Worm (Caenorhabditis elegans) whole organism, L1 larva: ENCODE measurements around the gene H20J04.4.

ENCODE experiments used
- F16B12.6 ChIP-seq: fragments of 150-350 bp; optimal IDR thresholded peaks from 2 replicates; lab custom pipeline; 2014; ENCODE audit warnings: missing biosample characterization, missing genetic modification characterization
- Y116A8C.19 ChIP-seq: sonication (generic microtip); optimal IDR thresholded peaks from 2 replicates; lab custom pipeline; 2016; ENCODE audit warnings: missing compliant biosample characterization, missing genetic modification characterization, borderline replicate concordance
- alr-1 ChIP-seq: fragments of 200-800 bp; sonication (Bioruptor generic); optimal IDR thresholded peaks from 2 replicates; lab custom pipeline; 2018; ENCODE audit warnings: borderline replicate concordance, mild to moderate bottlenecking, missing genetic modification characterization, missing compliant biosample characterization
- ama-1 ChIP-seq: fragments of 150-350 bp; optimal IDR thresholded peaks from 2 replicates; lab custom pipeline; 2014
- blmp-1 ChIP-seq: fragments of 150-350 bp; optimal IDR thresholded peaks from 2 replicates; lab custom pipeline; 2014; ENCODE audit warnings: missing biosample characterization, missing genetic modification characterization
- ceh-63 ChIP-seq: fragments of 200-800 bp; sonication (Bioruptor generic); optimal IDR thresholded peaks from 2 replicates; lab custom pipeline; 2018; ENCODE audit warnings: mild to moderate bottlenecking, missing genetic modification characterization, missing compliant biosample characterization
- ces-1 ChIP-seq: fragments of 150-350 bp; optimal IDR thresholded peaks from 2 replicates; lab custom pipeline; 2014; ENCODE audit warnings: missing biosample characterization, missing genetic modification reagents, missing genetic modification characterization
- dsc-1 ChIP-seq: sonication (generic microtip); optimal IDR thresholded peaks from 2 replicates; lab custom pipeline; 2016; ENCODE audit warnings: mild to moderate bottlenecking, missing genetic modification characterization, missing compliant biosample characterization
- efl-1 ChIP-seq, 4 experiments: fragments of 150-350 bp; optimal IDR thresholded peaks in 3 of 4; peaks in 1 of 4; 1 replicate in 1 of 4; 2 replicates in 3 of 4; lab custom pipeline; 2014; ENCODE audit warnings: missing biosample characterization in 2 of 4, missing genetic modification characterization in 2 of 4, missing genetic modification reagents in 2 of 4
- egl-27 ChIP-seq, 2 experiments: fragments of 150-350 bp in 1 of 2; sonication (generic microtip); optimal IDR thresholded peaks; 3 replicates each; lab custom pipeline; 2017 to 2018; ENCODE audit warnings: missing biosample characterization in 2 of 2, missing genetic modification characterization in 2 of 2, missing genetic modification reagents in 2 of 2
- elt-2 ChIP-seq: sonication (generic microtip); optimal IDR thresholded peaks from 2 replicates; lab custom pipeline; 2016; ENCODE audit warnings: missing genetic modification characterization, mild to moderate bottlenecking, inconsistent platforms, missing compliant biosample characterization, missing genetic modification reagents
- elt-3 ChIP-seq, 6 experiments: fragments of 150-350 bp in 1 of 6; sonication (generic microtip); optimal IDR thresholded peaks; 2 replicates each; lab custom pipeline; 2017 to 2018; ENCODE audit warnings: missing biosample characterization in 6 of 6, missing genetic modification characterization in 6 of 6, inconsistent platforms in 1 of 6
- fkh-10 ChIP-seq: sonication (generic microtip); optimal IDR thresholded peaks from 2 replicates; lab custom pipeline; 2017; ENCODE audit warnings: missing biosample characterization, missing genetic modification reagents, missing genetic modification characterization
- grh-1 ChIP-seq: fragments of 200-800 bp; sonication (Bioruptor generic); IDR thresholded peaks from 2 replicates; pipeline ENCODE4 v1.3.6; 2022; ENCODE audit warnings: missing genetic modification reagents, missing genetic modification characterization, missing compliant biosample characterization
- isw-1 ChIP-seq: fragments of 200-800 bp; sonication (Bioruptor generic); IDR thresholded peaks from 2 replicates; pipeline ENCODE4 v1.3.6; 2022; ENCODE audit warnings: missing genetic modification characterization, missing compliant biosample characterization
- lin-14 ChIP-seq: fragments of 200-800 bp; sonication (Bioruptor generic); optimal IDR thresholded peaks from 2 replicates; lab custom pipeline; 2018; ENCODE audit warnings: mild to moderate bottlenecking, missing genetic modification characterization, moderate library complexity, missing compliant biosample characterization
- lin-35 ChIP-seq, 2 experiments: fragments of 150-350 bp; optimal IDR thresholded peaks; 2 replicates each; lab custom pipeline; 2014; ENCODE audit warnings: missing biosample characterization in 2 of 2, missing genetic modification characterization in 2 of 2, missing genetic modification reagents in 2 of 2
- lir-3 ChIP-seq: sonication (generic microtip); optimal IDR thresholded peaks from 2 replicates; lab custom pipeline; 2016; ENCODE audit warnings: mild to moderate bottlenecking, missing genetic modification characterization, moderate library complexity, missing compliant biosample characterization; ENCODE audit not compliant: poor library complexity
- lsy-2 ChIP-seq, 2 experiments: fragments of 150-350 bp; optimal IDR thresholded peaks; 2 replicates each; lab custom pipeline; 2014; ENCODE audit warnings: missing biosample characterization in 2 of 2, missing genetic modification characterization in 2 of 2
- nhr-12 ChIP-seq: sonication (generic microtip); optimal IDR thresholded peaks from 2 replicates; lab custom pipeline; 2017; ENCODE audit warnings: missing biosample characterization, missing genetic modification characterization
- nhr-47 ChIP-seq: sonication (generic microtip); optimal IDR thresholded peaks from 2 replicates; lab custom pipeline; 2016; ENCODE audit warnings: mild to moderate bottlenecking, missing genetic modification characterization, moderate library complexity, missing compliant biosample characterization
- nhr-71 ChIP-seq: sonication (generic microtip); optimal IDR thresholded peaks from 2 replicates; lab custom pipeline; 2016; ENCODE audit warnings: mild to moderate bottlenecking, missing genetic modification characterization, moderate library complexity, missing compliant biosample characterization
- nhr-76 ChIP-seq: sonication (generic microtip); optimal IDR thresholded peaks from 2 replicates; lab custom pipeline; 2017; ENCODE audit warnings: missing biosample characterization, missing genetic modification characterization
- nhr-85 ChIP-seq: sonication (generic microtip); peaks from one replicate; lab custom pipeline; 2016; ENCODE audit warnings: missing genetic modification characterization, inconsistent platforms, missing compliant biosample characterization
- sox-4 ChIP-seq: sonication (generic microtip); optimal IDR thresholded peaks from 2 replicates; lab custom pipeline; 2016; ENCODE audit warnings: missing genetic modification characterization, missing compliant biosample characterization
- sptf-1 ChIP-seq: fragments of 150-350 bp; optimal IDR thresholded peaks from 2 replicates; lab custom pipeline; 2014; ENCODE audit warnings: missing biosample characterization, missing genetic modification characterization
- swsn-7 ChIP-seq: sonication (generic microtip); optimal IDR thresholded peaks from 2 replicates; lab custom pipeline; 2016; ENCODE audit warnings: missing genetic modification characterization, missing compliant biosample characterization
- unc-30 ChIP-seq: sonication (generic microtip); optimal IDR thresholded peaks from 2 replicates; lab custom pipeline; 2017; ENCODE audit warnings: missing biosample characterization, missing genetic modification characterization
- unc-86 ChIP-seq: sonication (generic microtip); optimal IDR thresholded peaks from 2 replicates; lab custom pipeline; 2016; ENCODE audit warnings: missing genetic modification characterization, missing compliant biosample characterization
- unc-98 ChIP-seq: fragments of 200-800 bp; sonication (Bioruptor generic); IDR thresholded peaks from 2 replicates; pipeline ENCODE4 v1.3.6; 2022; ENCODE audit warnings: missing genetic modification characterization, missing compliant biosample characterization
- xbp-1 ChIP-seq: sonication (generic microtip); optimal IDR thresholded peaks from 2 replicates; lab custom pipeline; 2016; ENCODE audit warnings: missing genetic modification characterization, missing compliant biosample characterization

H20J04.4 gene

ce11 chrII:4291799-4292198, 37.0 kb upstream of the H20J04.4 start:
- no peak for TF ChIP-seq egl-27 (tag; optimal IDR thresholded peaks at IDR 0.05; lab: Kevin White, UChicago)
- TF ChIP-seq efl-1 (optimal IDR thresholded peaks at IDR 0.05; lab: Kevin White, UChicago) = no peak
- TF ChIP-seq efl-1 (GFP tag; optimal IDR thresholded peaks at IDR 0.05 in 1 of 2; lab: Kevin White, UChicago) = no peak
- no peak for TF ChIP-seq lir-3
- no peak for TF ChIP-seq grh-1 (GFP tag; lab: Robert Waterston, UW)
- peak; percentile 16 for TF ChIP-seq ces-1
- TF ChIP-seq lin-14 (GFP tag; lab: Kevin White, UChicago) = peak; percentile 68
- TF ChIP-seq ceh-63 (GFP tag; lab: Kevin White, UChicago) = no peak
- no peak for TF ChIP-seq nhr-71 (tag; lab: Kevin White, UChicago)
- peak; percentile 65 for TF ChIP-seq fkh-10 (GFP tag; lab: Kevin White, UChicago)
- TF ChIP-seq nhr-85 (tag; lab: Kevin White, UChicago) = no peak
- TF ChIP-seq Y116A8C.19 (tag; lab: Kevin White, UChicago) = no peak
- TF ChIP-seq elt-3 (tag; optimal IDR thresholded peaks at IDR 0.05; lab: Kevin White, UChicago) = no peak
- no peak for TF ChIP-seq dsc-1 (tag; lab: Kevin White, UChicago)
- no peak for TF ChIP-seq unc-30
- no peak for TF ChIP-seq unc-98 (GFP tag; lab: Robert Waterston, UW)

ce11 chrII:4293027-4293522, 35.7 kb upstream of the H20J04.4 start:
- TF ChIP-seq lsy-2 (tag; optimal IDR thresholded peaks at IDR 0.05; lab: Kevin White, UChicago) = peak in 1 of 2 experiments; percentile 0
- no peak for TF ChIP-seq nhr-76 (tag; lab: Kevin White, UChicago)
- no peak for TF ChIP-seq xbp-1
- no peak for TF ChIP-seq nhr-47 (tag; lab: Kevin White, UChicago)
- TF ChIP-seq swsn-7 (tag; lab: Kevin White, UChicago) = no peak
- no peak for TF ChIP-seq isw-1 (GFP tag; lab: Robert Waterston, UW)
- TF ChIP-seq lin-14 (GFP tag; lab: Kevin White, UChicago) = peak; percentile 18
- no peak for TF ChIP-seq nhr-12
- TF ChIP-seq efl-1 (optimal IDR thresholded peaks at IDR 0.05; lab: Kevin White, UChicago) = no peak
- TF ChIP-seq efl-1 (GFP tag; optimal IDR thresholded peaks at IDR 0.05 in 1 of 2; lab: Kevin White, UChicago) = peak in 1 of 2 experiments; percentile 77
- no peak for TF ChIP-seq nhr-85 (tag; lab: Kevin White, UChicago)
- TF ChIP-seq unc-86 = no peak
- TF ChIP-seq, all 84 proteins: peak for 3

DNA sequence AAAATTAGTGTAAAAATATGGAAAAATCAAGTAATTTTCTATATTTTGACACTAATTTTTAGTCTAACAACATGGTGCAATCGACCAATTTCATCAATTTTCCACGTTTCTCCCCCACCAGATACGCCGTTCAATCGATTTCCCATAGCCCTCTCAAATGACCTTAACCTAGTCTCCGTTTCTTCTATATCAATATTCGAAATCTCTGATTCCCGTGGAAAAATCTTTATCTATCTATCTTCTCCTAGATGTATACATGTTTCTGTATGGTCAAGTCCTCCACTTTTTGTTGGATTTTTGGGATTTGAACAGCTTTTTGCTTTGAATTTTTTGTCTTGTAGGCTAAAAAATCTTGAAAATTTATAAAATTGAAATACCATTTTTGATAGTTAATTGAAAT, 34.6 kb upstream of the H20J04.4 start:
- no peak for TF ChIP-seq sptf-1
- TF ChIP-seq ama-1 (lab: Kevin White, UChicago) = no peak
- TF ChIP-seq blmp-1 (tag; lab: Kevin White, UChicago) = peak; percentile 24
- peak; percentile 20 for TF ChIP-seq lin-14 (GFP tag; lab: Kevin White, UChicago)
- no peak for TF ChIP-seq efl-1 (optimal IDR thresholded peaks at IDR 0.05; lab: Kevin White, UChicago)
- TF ChIP-seq efl-1 (GFP tag; optimal IDR thresholded peaks at IDR 0.05 in 1 of 2; lab: Kevin White, UChicago) = peak in 1 of 2 experiments; percentile 80

DNA sequence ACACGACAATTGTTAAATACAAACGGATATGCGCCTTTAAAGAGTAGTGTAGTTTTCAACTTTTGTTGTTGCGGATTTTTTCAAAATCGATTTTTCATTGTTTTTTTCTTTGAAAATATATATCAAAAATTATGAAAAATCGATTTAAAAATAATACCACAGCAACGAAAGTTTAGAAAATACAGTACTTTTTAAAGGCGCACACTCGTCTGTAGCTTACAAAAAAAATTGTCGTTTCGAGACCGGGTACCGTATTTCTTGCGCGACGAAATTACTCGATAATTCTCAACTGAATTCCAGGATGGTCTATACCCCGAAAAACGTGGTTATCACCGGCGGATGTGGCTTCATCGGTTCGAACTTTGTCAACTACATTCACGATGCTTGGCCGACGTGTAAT, 34.0 kb upstream of the H20J04.4 start, which contains the start of gene rml-4:
rml-4 (plus strand) TSS at position 301 of the 400 bp plus-strand sequence.
- no peak for TF ChIP-seq lin-35 (GFP tag; optimal IDR thresholded peaks at IDR 0.05; lab: Kevin White, UChicago)
- no peak for TF ChIP-seq efl-1 (optimal IDR thresholded peaks at IDR 0.05; lab: Kevin White, UChicago)
- TF ChIP-seq efl-1 (GFP tag; optimal IDR thresholded peaks at IDR 0.05 in 1 of 2; lab: Kevin White, UChicago) = peak in 1 of 2 experiments; percentile 71

DNA sequence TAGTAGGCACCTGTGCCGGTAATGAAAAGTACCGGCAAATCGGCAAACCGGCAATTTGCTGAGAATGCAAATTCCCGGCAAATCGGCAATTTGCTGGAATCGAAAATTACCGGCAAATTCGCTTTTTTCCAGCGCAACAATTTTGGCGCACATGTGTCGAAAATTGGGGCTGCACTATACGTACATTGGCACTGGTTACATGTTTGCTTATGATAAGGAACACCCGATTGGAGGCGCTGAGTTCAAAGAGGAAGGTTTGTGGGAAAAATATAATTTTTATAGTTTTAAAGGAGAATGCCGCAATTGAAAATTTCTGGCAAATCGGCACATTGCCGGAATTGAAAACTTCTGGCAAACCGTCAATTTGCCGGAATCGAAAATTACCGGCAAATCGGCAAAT, 31.6 kb upstream of the H20J04.4 start:
- TF ChIP-seq lsy-2 (tag; optimal IDR thresholded peaks at IDR 0.05; lab: Kevin White, UChicago) = no peak
- TF ChIP-seq sox-4 (tag; lab: Kevin White, UChicago) = no peak
- no peak for TF ChIP-seq F16B12.6 (tag; lab: Kevin White, UChicago)
- peak; percentile 63 for TF ChIP-seq elt-2 (tag; lab: Kevin White, UChicago)
- no peak for TF ChIP-seq ces-1
- TF ChIP-seq swsn-7 (tag; lab: Kevin White, UChicago) = no peak
- TF ChIP-seq ceh-63 (GFP tag; lab: Kevin White, UChicago) = no peak
- no peak for TF ChIP-seq grh-1 (GFP tag; lab: Robert Waterston, UW)
- TF ChIP-seq alr-1 (tag; lab: Kevin White, UChicago) = no peak
- TF ChIP-seq, all 84 proteins: peak for 1
